Fruit fly (Drosophila melanogaster) whole organism, embryonic: ENCODE results near the gene Wdr33.

Source experiments
- CG1024 ChIP-seq: fragments of 200-800 bp; sonication (Bioruptor generic); IDR thresholded peaks from 2 replicates; pipeline ENCODE4 v1.3.6; 2022; ENCODE audit warnings: missing biosample characterization, missing genetic modification characterization
- CG11093 ChIP-seq: fragments of 200-800 bp; sonication (Bioruptor generic); IDR thresholded peaks from 3 replicates; pipeline ENCODE4 v1.3.6; 2022; ENCODE audit warnings: missing biosample characterization, missing genetic modification characterization
- CG11398 ChIP-seq: fragments of 200-800 bp; sonication (Bioruptor generic); optimal IDR thresholded peaks from 2 replicates; lab custom pipeline; 2016; ENCODE audit warnings: missing biosample characterization, missing genetic modification characterization
- CG11560 ChIP-seq: fragments of 200-800 bp; sonication (Bioruptor generic); IDR thresholded peaks from 3 replicates; pipeline ENCODE4 v1.3.6; 2022; ENCODE audit warnings: missing biosample characterization, missing genetic modification characterization
- CG12155 ChIP-seq: fragments of 200-800 bp; sonication (Bioruptor generic); optimal IDR thresholded peaks from 3 replicates; lab custom pipeline; 2016; ENCODE audit warnings: missing biosample characterization, missing genetic modification characterization
- CG12391 ChIP-seq: fragments of 200-800 bp; sonication (Bioruptor generic); optimal IDR thresholded peaks from 3 replicates; lab custom pipeline; 2018; ENCODE audit warnings: missing biosample characterization, mild to moderate bottlenecking, missing genetic modification characterization, moderate library complexity
- CG12769 ChIP-seq: fragments of 200-800 bp; sonication (Bioruptor generic); optimal IDR thresholded peaks from 2 replicates; lab custom pipeline; 2019; ENCODE audit warnings: missing biosample characterization, mild to moderate bottlenecking, missing genetic modification characterization, moderate library complexity
- CG14050 ChIP-seq: fragments of 200-800 bp; sonication (Bioruptor generic); IDR thresholded peaks from 3 replicates; pipeline ENCODE4 v1.3.6; 2022; ENCODE audit warnings: missing biosample characterization, missing genetic modification characterization
- CG17186 ChIP-seq: fragments of 200-800 bp; sonication (Bioruptor generic); optimal IDR thresholded peaks from 3 replicates; lab custom pipeline; 2017; ENCODE audit warnings: missing biosample characterization, missing genetic modification reagents, missing genetic modification characterization
- CG1792 ChIP-seq: fragments of 200-800 bp; sonication (Bioruptor generic); optimal IDR thresholded peaks from 2 replicates; lab custom pipeline; 2016; ENCODE audit warnings: missing biosample characterization, missing genetic modification characterization
- CG2116 ChIP-seq: fragments of 200-800 bp; sonication (Bioruptor generic); optimal IDR thresholded peaks from 3 replicates; lab custom pipeline; 2018; ENCODE audit warnings: missing biosample characterization, mild to moderate bottlenecking, missing genetic modification characterization
- CG2199 ChIP-seq: fragments of 200-800 bp; sonication (Bioruptor generic); IDR thresholded peaks from 3 replicates; pipeline ENCODE4 v1.3.6; 2022; ENCODE audit warnings: missing biosample characterization, missing genetic modification characterization
- CG32767 ChIP-seq: fragments of 200-800 bp; sonication (Bioruptor generic); IDR thresholded peaks from 2 replicates; pipeline ENCODE4 v1.3.6; 2022; ENCODE audit warnings: missing biosample characterization, missing genetic modification characterization
- CG6254 ChIP-seq: fragments of 200-800 bp; sonication (Bioruptor generic); optimal IDR thresholded peaks from 3 replicates; lab custom pipeline; 2017; ENCODE audit warnings: mild to moderate bottlenecking, missing biosample characterization, missing genetic modification reagents, missing genetic modification characterization
- CG6272 ChIP-seq: fragments of 200-800 bp; sonication (Bioruptor generic); IDR thresholded peaks from 2 replicates; pipeline ENCODE4 v1.3.6; 2022; ENCODE audit warnings: missing biosample characterization, missing genetic modification characterization
- CG6683 ChIP-seq: fragments of 200-800 bp; sonication (Bioruptor generic); optimal IDR thresholded peaks from 2 replicates; lab custom pipeline; 2017; ENCODE audit warnings: missing biosample characterization, mild to moderate bottlenecking, missing genetic modification characterization, missing genetic modification reagents
- CG6689 ChIP-seq: fragments of 200-800 bp; sonication (Bioruptor generic); IDR thresholded peaks from 2 replicates; pipeline ENCODE4 v1.3.6; 2022; ENCODE audit warnings: missing biosample characterization, missing genetic modification characterization
- CG6791 ChIP-seq: fragments of 200-800 bp; sonication (Bioruptor generic); IDR thresholded peaks from 3 replicates; pipeline ENCODE4 v1.3.6; 2022; ENCODE audit warnings: missing biosample characterization, missing genetic modification characterization; ENCODE audit not compliant: partially characterized antibody
- CG7372 ChIP-seq: fragments of 200-800 bp; sonication (Bioruptor generic); IDR thresholded peaks from 2 replicates; pipeline ENCODE4 v1.3.6; 2022; ENCODE audit warnings: missing biosample characterization, missing genetic modification characterization
- CG7556 ChIP-seq: fragments of 200-800 bp; sonication (Bioruptor generic); optimal IDR thresholded peaks from 2 replicates; lab custom pipeline; 2017; ENCODE audit warnings: missing biosample characterization, mild to moderate bottlenecking, missing genetic modification characterization
- CG7745 ChIP-seq: fragments of 200-800 bp; sonication (Bioruptor generic); optimal IDR thresholded peaks from 2 replicates; lab custom pipeline; 2018; ENCODE audit warnings: missing biosample characterization, mild to moderate bottlenecking, missing genetic modification characterization, moderate library complexity
- CG8359 ChIP-seq: fragments of 200-800 bp; sonication (Bioruptor generic); optimal IDR thresholded peaks from 2 replicates; lab custom pipeline; 2017; ENCODE audit warnings: missing biosample characterization, mild to moderate bottlenecking, missing genetic modification characterization, borderline replicate concordance
- CG8944 ChIP-seq: fragments of 200-800 bp; sonication (Bioruptor generic); optimal IDR thresholded peaks from 3 replicates; lab custom pipeline; 2016; ENCODE audit warnings: missing biosample characterization, missing genetic modification characterization
- CrebB ChIP-seq: fragments of 200-800 bp; sonication (Bioruptor generic); optimal IDR thresholded peaks from 3 replicates; lab custom pipeline; 2018; ENCODE audit warnings: missing biosample characterization, mild to moderate bottlenecking, missing genetic modification characterization
- Dll ChIP-seq: fragments of 200-800 bp; sonication (Bioruptor generic); IDR thresholded peaks from 4 replicates; pipeline ENCODE4 v1.3.6; 2022; ENCODE audit warnings: missing biosample characterization, missing genetic modification characterization; ENCODE audit not compliant: partially characterized antibody
- Ets65A ChIP-seq: fragments of 200-800 bp; sonication (Bioruptor generic); peaks from one replicate; lab custom pipeline; 2016; ENCODE audit warnings: missing biosample characterization, missing genetic modification characterization
- MTF-1 ChIP-seq: fragments of 200-800 bp; sonication (Bioruptor generic); optimal IDR thresholded peaks from 2 replicates; lab custom pipeline; 2018; ENCODE audit warnings: missing biosample characterization, mild to moderate bottlenecking, missing genetic modification characterization, borderline replicate concordance
- Max ChIP-seq: fragments of 200-800 bp; sonication (Bioruptor generic); optimal IDR thresholded peaks from 2 replicates; lab custom pipeline; 2016; ENCODE audit warnings: missing biosample characterization, mild to moderate bottlenecking, missing genetic modification characterization
- Mes4 ChIP-seq: fragments of 200-800 bp; sonication (Bioruptor generic); optimal IDR thresholded peaks from 2 replicates; lab custom pipeline; 2016; ENCODE audit warnings: missing biosample characterization, missing genetic modification characterization
- NFAT ChIP-seq: fragments of 200-800 bp; sonication (Bioruptor generic); IDR thresholded peaks from 2 replicates; pipeline ENCODE4 v1.3.6; 2022; ENCODE audit warnings: missing biosample characterization, missing genetic modification characterization
- Optix ChIP-seq: fragments of 200-800 bp; sonication (Bioruptor generic); IDR thresholded peaks from 3 replicates; pipeline ENCODE4 v1.3.6; 2022; ENCODE audit warnings: missing biosample characterization, missing genetic modification characterization
- Sox100B ChIP-seq: fragments of 200-800 bp; sonication (Bioruptor generic); optimal IDR thresholded peaks from 3 replicates; lab custom pipeline; 2018; ENCODE audit warnings: missing biosample characterization, mild to moderate bottlenecking, missing genetic modification characterization
- Xbp1 ChIP-seq: fragments of 200-800 bp; sonication (Bioruptor generic); optimal IDR thresholded peaks from 3 replicates; lab custom pipeline; 2016; ENCODE audit warnings: missing biosample characterization, mild to moderate bottlenecking, missing genetic modification characterization
- ac ChIP-seq: fragments of 200-800 bp; sonication (Bioruptor generic); optimal IDR thresholded peaks from 3 replicates; lab custom pipeline; 2017; ENCODE audit warnings: missing biosample characterization, mild to moderate bottlenecking, missing genetic modification characterization
- ase ChIP-seq: fragments of 200-800 bp; sonication (Bioruptor generic); IDR thresholded peaks from 3 replicates; pipeline ENCODE4 v1.3.6; 2022; ENCODE audit warnings: missing biosample characterization, missing genetic modification characterization
- bigmax ChIP-seq: fragments of 200-800 bp; sonication (Bioruptor generic); optimal IDR thresholded peaks from 2 replicates; lab custom pipeline; 2018; ENCODE audit warnings: missing biosample characterization, mild to moderate bottlenecking, missing genetic modification characterization
- chinmo ChIP-seq: fragments of 200-800 bp; sonication (Bioruptor generic); IDR thresholded peaks from 4 replicates; pipeline ENCODE4 v1.3.6; 2022; ENCODE audit warnings: missing biosample characterization, missing genetic modification characterization; ENCODE audit not compliant: partially characterized antibody
- croc ChIP-seq: fragments of 200-800 bp; sonication (Bioruptor generic); conservative IDR thresholded peaks from 3 replicates; pipeline ENCODE4 v1.3.6; 2022; ENCODE audit warnings: missing biosample characterization, missing genetic modification characterization
- dati ChIP-seq: fragments of 200-800 bp; sonication (Bioruptor generic); IDR thresholded peaks from 2 replicates; pipeline ENCODE4 v1.3.6; 2022; ENCODE audit warnings: missing biosample characterization, missing genetic modification characterization
- eyg ChIP-seq: fragments of 200-800 bp; sonication (Bioruptor generic); optimal IDR thresholded peaks from 3 replicates; lab custom pipeline; 2016; ENCODE audit warnings: missing biosample characterization, missing genetic modification characterization
- gfzf ChIP-seq: fragments of 200-800 bp; sonication (Bioruptor generic); optimal IDR thresholded peaks from 2 replicates; lab custom pipeline; 2016; ENCODE audit warnings: missing biosample characterization, mild to moderate bottlenecking, missing genetic modification characterization, moderate library complexity
- hkb ChIP-seq, 2 experiments: fragments of 200-800 bp in 1 of 2; fragments of >200 bp in 1 of 2; sonication (Bioruptor generic) in 1 of 2; IDR thresholded peaks in 1 of 2; optimal IDR thresholded peaks in 1 of 2; 2 replicates each; pipeline versions ENCODE4 v1.3.6 to Lab custom; 2017 to 2022; ENCODE audit warnings: missing biosample characterization in 1 of 2, missing genetic modification characterization in 1 of 2
- peb ChIP-seq: fragments of 200-800 bp; sonication (Bioruptor generic); IDR thresholded peaks from 2 replicates; pipeline ENCODE4 v1.3.6; 2022; ENCODE audit warnings: missing biosample characterization, missing genetic modification characterization
- rib ChIP-seq: fragments of 200-800 bp; sonication (Bioruptor generic); IDR thresholded peaks from 2 replicates; pipeline ENCODE4 v1.3.6; 2022; ENCODE audit warnings: missing biosample characterization, missing genetic modification characterization
- salm ChIP-seq: fragments of 200-800 bp; sonication (Bioruptor generic); optimal IDR thresholded peaks from 2 replicates; lab custom pipeline; 2018; ENCODE audit warnings: missing biosample characterization, mild to moderate bottlenecking, missing genetic modification characterization
- sd ChIP-seq: fragments of 200-800 bp; sonication (Bioruptor generic); optimal IDR thresholded peaks from 3 replicates; lab custom pipeline; 2018; ENCODE audit warnings: missing biosample characterization, mild to moderate bottlenecking, missing genetic modification characterization, moderate library complexity
- sima ChIP-seq: fragments of 200-800 bp; sonication (Bioruptor generic); optimal IDR thresholded peaks from 2 replicates; lab custom pipeline; 2016; ENCODE audit warnings: missing biosample characterization, missing genetic modification characterization
- trem ChIP-seq: fragments of 200-800 bp; optimal IDR thresholded peaks from 3 replicates; lab custom pipeline; 2019; ENCODE audit warnings: missing biosample characterization, mild to moderate bottlenecking, missing genetic modification characterization, moderate library complexity
- vfl ChIP-seq: fragments of 200-800 bp; sonication (Bioruptor generic); optimal IDR thresholded peaks from 2 replicates; lab custom pipeline; 2016; ENCODE audit warnings: missing biosample characterization, missing genetic modification characterization
- z ChIP-seq: fragments of 200-800 bp; sonication (Bioruptor generic); IDR thresholded peaks from 3 replicates; pipeline ENCODE4 v1.3.6; 2022; ENCODE audit warnings: missing biosample characterization, missing genetic modification characterization

Wdr33 gene

DNA sequence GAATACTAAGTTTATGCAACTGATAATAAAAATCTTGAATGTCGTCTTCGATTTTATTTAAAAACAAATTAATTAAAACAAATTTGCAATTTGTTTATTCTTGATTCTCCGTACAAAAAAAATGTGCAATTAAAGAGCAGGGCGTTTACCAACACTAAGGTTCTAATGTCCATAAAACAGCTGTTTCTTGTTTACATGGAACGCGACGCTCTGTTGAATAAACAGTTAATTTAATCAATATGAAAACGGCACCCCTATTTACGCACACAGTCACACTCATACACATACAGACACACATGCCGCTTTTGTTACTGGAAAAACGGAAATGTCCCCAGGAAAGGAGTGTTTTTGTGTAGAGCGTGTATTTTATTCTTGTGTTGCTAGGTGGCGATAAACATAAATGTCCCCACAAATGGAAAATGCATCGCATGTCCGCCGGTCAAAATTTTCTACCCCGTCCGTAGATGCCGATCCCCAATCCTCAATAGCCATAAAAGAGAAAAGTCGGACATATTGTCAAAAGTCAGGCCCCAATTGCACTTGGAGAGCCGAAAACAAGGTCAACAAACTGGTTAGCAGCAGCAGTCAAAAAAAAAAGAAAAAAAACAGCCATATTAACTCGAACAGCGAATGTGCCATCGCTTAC lies 37.3 kb upstream of the Wdr33 start (continued):
- TF ChIP-seq vfl (peak; percentile 26), Mes4 (GFP tag; lab: Kevin White, UChicago) (peak; percentile 69), z (GFP tag; lab: Robert Waterston, UW) (no peak), NFAT (GFP tag; lab: Robert Waterston, UW) (no peak), Max (peak; percentile 70), Sox100B (GFP tag; lab: Kevin White, UChicago) (peak; percentile 81), CG1792 (GFP tag; lab: Kevin White, UChicago) (peak; percentile 72), gfzf (GFP tag; lab: Kevin White, UChicago) (peak; percentile 9), ac (GFP tag; lab: Kevin White, UChicago) (peak; percentile 88), CG8944 (peak; percentile 64), CrebB (tag; lab: Kevin White, UChicago) (peak; percentile 83), CG6254 (GFP tag; lab: Kevin White, UChicago) (peak; percentile 78), salm (tag; lab: Kevin White, UChicago) (peak; percentile 54), CG7372 (GFP tag; lab: Robert Waterston, UW) (no peak), croc (GFP tag; lab: Robert Waterston, UW) (no peak; the same call in 2 of the 3 replicates), CG12769 (peak; percentile 73), CG6791 (GFP tag; lab: Robert Waterston, UW) (no peak), CG17186 (GFP tag; lab: Kevin White, UChicago) (peak; percentile 56), Ets65A (GFP tag; lab: Kevin White, UChicago) (no peak), CG11398 (GFP tag; lab: Kevin White, UChicago) (peak; percentile 80), dati (no peak), CG6272 (no peak), Xbp1 (peak; percentile 25), hkb (optimal IDR thresholded peaks at IDR 0.05; lab: Kevin White, UChicago) (no peak), hkb (GFP tag; IDR thresholded peaks at IDR 0.05; lab: Robert Waterston, UW) (no peak), CG8359 (GFP tag; lab: Kevin White, UChicago) (peak; percentile 65), CG2116 (peak; percentile 40), CG12155 (GFP tag; lab: Kevin White, UChicago) (peak; percentile 36), MTF-1 (GFP tag; lab: Kevin White, UChicago) (peak; percentile 93), Dll (no peak), CG7556 (GFP tag; lab: Kevin White, UChicago) (peak; percentile 68), sd (tag; lab: Kevin White, UChicago) (peak; percentile 48), CG1024 (GFP tag; lab: Robert Waterston, UW) (no peak), CG12391 (peak; percentile 64), trem (peak; percentile 71), CG14050 (GFP tag; lab: Robert Waterston, UW) (no peak), CG11093 (GFP tag; lab: Robert Waterston, UW) (peak; percentile 56; the same call in 1 of the 3 replicates), ase (GFP tag; lab: Robert Waterston, UW) (no peak), CG2199 (GFP tag; lab: Robert Waterston, UW) (no peak), CG7745 (peak; percentile 76), eyg (GFP tag; lab: Kevin White, UChicago) (peak; percentile 83), CG11560 (tag; lab: Robert Waterston, UW) (no peak), bigmax (peak; percentile 62), peb (GFP tag; lab: Robert Waterston, UW) (no peak), rib (no peak), CG6689 (GFP tag; lab: Robert Waterston, UW) (no peak), Optix (GFP tag; lab: Robert Waterston, UW) (no peak), sima (peak; percentile 53), CG32767 (GFP tag; lab: Robert Waterston, UW) (no peak), CG6683 (peak; percentile 70), chinmo (GFP tag; lab: Robert Waterston, UW) (no peak)
